Worm (Caenorhabditis elegans): Measurements from ENCODE around the gene tsp-1.

DNA sequence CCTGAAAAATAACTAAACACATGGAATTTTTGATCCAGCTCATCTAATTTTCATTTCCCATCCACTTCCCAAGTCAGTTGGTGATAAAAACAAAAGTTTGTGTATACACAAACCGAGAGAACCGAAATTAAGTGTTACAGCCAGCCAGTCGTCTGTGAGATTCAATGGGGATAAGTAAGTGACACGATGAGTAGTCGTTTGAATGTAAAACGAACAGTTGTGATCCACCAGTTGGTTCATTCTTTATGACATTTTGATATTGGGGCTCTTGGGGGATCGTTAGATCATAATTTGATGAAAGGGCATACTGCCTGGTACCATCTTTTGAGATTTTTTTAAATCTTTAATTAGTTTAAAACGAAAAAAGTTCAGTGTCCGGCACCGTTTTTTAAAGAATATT lies 47.6 kb upstream of the tsp-1 start:
- TF ChIP-seq spr-1 (tag; optimal IDR thresholded peaks at IDR 0.05) (no peak), snpc-1.2 (GFP tag; IDR thresholded peaks at IDR 0.05) (no peak), aha-1 (tag) (no peak), hlh-30 (tag; optimal IDR thresholded peaks at IDR 0.05; ENCODE audit: insufficient read depth) (no peak), tag-97 (GFP tag; IDR thresholded peaks at IDR 0.05) (no peak), pqm-1 (tag; optimal IDR thresholded peaks at IDR 0.05) (no peak), mdl-1 (tag; optimal IDR thresholded peaks at IDR 0.05) (no peak), aly-2 (tag; optimal IDR thresholded peaks at IDR 0.05) (no peak), F44E2.7 (GFP tag; IDR thresholded peaks at IDR 0.05) (no peak)
